Fruit fly (Drosophila melanogaster): Measurements from ENCODE around the gene bou.

Gene bou

dm6 chrX:6982705-6983384 is 3.4 kb upstream of the bou start:
- TF ChIP-seq CG32264 (GFP tag; optimal IDR thresholded peaks at IDR 0.05): no peak
- TF ChIP-seq Rel (GFP tag; optimal IDR thresholded peaks at IDR 0.05): no peak
- peak; percentile 11 for TF ChIP-seq Rel (tag; optimal IDR thresholded peaks at IDR 0.05)

DNA sequence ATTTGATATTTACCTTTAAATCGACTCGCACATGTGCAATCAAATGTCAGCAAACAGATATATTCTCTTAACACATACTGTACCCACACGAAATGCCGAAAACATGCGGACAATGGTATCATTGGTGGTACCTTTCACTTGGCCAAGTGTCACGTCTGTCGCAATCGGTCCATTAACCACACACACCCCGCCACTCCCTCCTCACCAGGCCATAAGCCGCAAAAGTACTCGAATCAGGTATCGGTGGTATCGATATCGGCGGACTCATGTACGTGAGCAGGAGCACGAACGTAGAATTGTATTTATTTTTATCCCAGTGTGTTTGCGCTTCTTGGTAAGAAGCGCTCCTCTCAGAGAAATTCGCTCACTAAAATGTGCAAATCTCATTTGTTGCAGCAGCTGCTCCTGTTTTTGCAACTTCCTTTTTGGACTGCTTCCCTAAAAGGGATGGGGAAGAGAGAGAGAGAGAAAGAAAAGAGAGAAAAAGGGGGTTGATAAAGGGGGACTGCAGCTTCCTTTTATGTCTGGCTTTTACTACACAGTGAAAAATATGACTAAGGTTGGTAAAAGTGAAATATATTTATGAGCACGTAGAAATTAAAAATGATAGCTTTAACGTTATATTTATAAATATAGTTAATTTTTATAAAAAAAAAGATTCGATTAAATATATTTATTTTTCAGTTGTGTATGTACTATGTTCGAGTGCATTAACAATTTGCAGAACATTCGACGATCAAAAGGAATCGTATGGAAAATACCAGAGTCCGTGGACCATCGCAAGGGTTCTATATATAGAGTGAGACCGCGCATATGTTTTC is 2.6 kb upstream of the bou start:
- TF ChIP-seq h (GFP tag; optimal IDR thresholded peaks at IDR 0.05) (peak; percentile 19), foxo (GFP tag; optimal IDR thresholded peaks at IDR 0.05) (peak in 1 of 2 experiments; percentile 78), dl (GFP tag; optimal IDR thresholded peaks at IDR 0.05; ENCODE audit: insufficient read depth in 1 of 2, partially characterized antibody in 2 of 2) (peak in 1 of 2 experiments; percentile 60), OdsH (GFP tag; optimal IDR thresholded peaks at IDR 0.05) (peak; percentile 52), sv (GFP tag; optimal IDR thresholded peaks at IDR 0.05) (no peak), Vsx2 (GFP tag; optimal IDR thresholded peaks at IDR 0.05; ENCODE audit: partially characterized antibody) (peak; percentile 30), Dif (GFP tag; optimal IDR thresholded peaks at IDR 0.05; ENCODE audit: partially characterized antibody) (peak; percentile 34), ey (GFP tag; optimal IDR thresholded peaks at IDR 0.05) (peak; percentile 25), HLH106 (tag; optimal IDR thresholded peaks at IDR 0.05) (peak; percentile 47), Rel (GFP tag; optimal IDR thresholded peaks at IDR 0.05) (no peak), Rel (tag; optimal IDR thresholded peaks at IDR 0.05) (no peak), Hnf4 (GFP tag; optimal IDR thresholded peaks at IDR 0.05) (peak; percentile 11), Sp1 (GFP tag; optimal IDR thresholded peaks at IDR 0.05) (peak; percentile 73), woc (GFP tag; optimal IDR thresholded peaks at IDR 0.05) (peak; percentile 18), dmrt93B (GFP tag; optimal IDR thresholded peaks at IDR 0.05) (peak; percentile 34), CG9705 (GFP tag; optimal IDR thresholded peaks at IDR 0.05) (no peak), Jra (GFP tag; optimal IDR thresholded peaks at IDR 0.05) (no peak), pan (optimal IDR thresholded peaks at IDR 0.05) (no peak), N (GFP tag; optimal IDR thresholded peaks at IDR 0.05) (no peak), rgr (GFP tag; optimal IDR thresholded peaks at IDR 0.05) (peak; percentile 49), brk (GFP tag; optimal IDR thresholded peaks at IDR 0.05) (peak; percentile 47), sage (GFP tag; optimal IDR thresholded peaks at IDR 0.05) (no peak), br (GFP tag; optimal IDR thresholded peaks at IDR 0.05) (no peak), Hr78 (GFP tag; optimal IDR thresholded peaks at IDR 0.05) (no peak), fru (GFP tag; optimal IDR thresholded peaks at IDR 0.05) (peak; percentile 57), Mio (GFP tag; optimal IDR thresholded peaks at IDR 0.05) (no peak), CrebA (GFP tag; optimal IDR thresholded peaks at IDR 0.05; ENCODE audit: borderline replicate concordance) (no peak), lola (GFP tag; optimal IDR thresholded peaks at IDR 0.05) (no peak), jim (GFP tag; optimal IDR thresholded peaks at IDR 0.05) (no peak), tai (GFP tag; optimal IDR thresholded peaks at IDR 0.05) (no peak), Hr83 (GFP tag; optimal IDR thresholded peaks at IDR 0.05; ENCODE audit: poor library complexity, severe bottlenecking) (no peak), psq (GFP tag; optimal IDR thresholded peaks at IDR 0.05) (peak; percentile 92)

DNA sequence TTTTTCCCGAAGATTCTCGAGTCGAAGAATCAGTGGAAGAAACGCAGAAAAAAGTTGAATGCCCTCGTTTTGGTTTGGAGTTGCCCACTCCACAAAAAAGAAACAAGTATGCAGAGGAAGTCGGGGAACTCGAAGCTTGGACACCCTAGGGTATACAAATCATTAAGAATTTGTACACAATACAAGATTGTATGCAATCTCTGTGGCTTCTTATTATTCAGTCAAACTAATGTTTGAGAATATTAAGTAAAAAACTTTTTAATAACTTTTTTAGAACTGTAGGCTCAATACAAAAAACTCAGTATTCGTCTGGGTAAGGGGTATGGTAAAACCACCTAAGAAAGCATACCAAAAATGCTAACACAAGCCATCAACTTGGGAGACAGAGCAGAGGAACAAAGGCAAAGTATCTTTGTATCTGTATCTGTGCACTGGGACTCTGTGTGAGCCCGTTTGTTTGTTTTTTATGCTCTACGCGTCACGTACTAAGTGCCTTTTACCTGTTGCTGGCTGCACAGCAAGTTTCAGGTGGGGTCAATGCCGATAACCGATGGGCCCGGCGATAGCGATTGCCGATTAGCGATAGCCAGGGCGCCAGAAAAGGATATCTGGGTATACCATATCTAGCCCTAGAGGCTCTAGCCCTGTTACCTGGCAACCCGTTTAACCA is 969 bp upstream of the bou start:
- TF ChIP-seq Myc (optimal IDR thresholded peaks at IDR 0.05): no peak
- peak; percentile 18 for TF ChIP-seq Dif (GFP tag; optimal IDR thresholded peaks at IDR 0.05; ENCODE audit: partially characterized antibody)
- TF ChIP-seq brk (GFP tag; optimal IDR thresholded peaks at IDR 0.05): peak; percentile 80
- TF ChIP-seq CrebA (GFP tag; optimal IDR thresholded peaks at IDR 0.05; ENCODE audit: borderline replicate concordance): peak; percentile 92
- TF ChIP-seq CG9705 (GFP tag; optimal IDR thresholded peaks at IDR 0.05): peak; percentile 75
- TF ChIP-seq Jra (GFP tag; optimal IDR thresholded peaks at IDR 0.05): peak; percentile 92
- TF ChIP-seq foxo (GFP tag; optimal IDR thresholded peaks at IDR 0.05): peak; percentile 47 to 95
- TF ChIP-seq dsf (GFP tag; optimal IDR thresholded peaks at IDR 0.05; ENCODE audit: borderline replicate concordance): peak; percentile 77
- no peak for TF ChIP-seq Vsx2 (GFP tag; optimal IDR thresholded peaks at IDR 0.05; ENCODE audit: partially characterized antibody)
- TF ChIP-seq jim (GFP tag; optimal IDR thresholded peaks at IDR 0.05): peak; percentile 1
- peak; percentile 81 for TF ChIP-seq dmrt93B (GFP tag; optimal IDR thresholded peaks at IDR 0.05)
- peak; percentile 86 for TF ChIP-seq sage (GFP tag; optimal IDR thresholded peaks at IDR 0.05)
- TF ChIP-seq h (GFP tag; optimal IDR thresholded peaks at IDR 0.05): peak; percentile 95
- peak; percentile 88 for TF ChIP-seq Rel (GFP tag; optimal IDR thresholded peaks at IDR 0.05)
- TF ChIP-seq Rel (tag; optimal IDR thresholded peaks at IDR 0.05): peak; percentile 75
- TF ChIP-seq N (GFP tag; optimal IDR thresholded peaks at IDR 0.05): no peak
- no peak for TF ChIP-seq lola (GFP tag; optimal IDR thresholded peaks at IDR 0.05)
- peak; percentile 95 for TF ChIP-seq Sp1 (GFP tag; optimal IDR thresholded peaks at IDR 0.05)
- TF ChIP-seq CG32264 (GFP tag; optimal IDR thresholded peaks at IDR 0.05): peak; percentile 90
- TF ChIP-seq rgr (GFP tag; optimal IDR thresholded peaks at IDR 0.05): peak; percentile 95
- no peak for TF ChIP-seq Dfd (GFP tag; optimal IDR thresholded peaks at IDR 0.05)
- TF ChIP-seq br (GFP tag; optimal IDR thresholded peaks at IDR 0.05): peak; percentile 96
- TF ChIP-seq psq (GFP tag; optimal IDR thresholded peaks at IDR 0.05): peak; percentile 97
- peak in 1 of 2 experiments; percentile 17 for TF ChIP-seq dl (GFP tag; optimal IDR thresholded peaks at IDR 0.05; ENCODE audit: insufficient read depth in 1 of 2, partially characterized antibody in 2 of 2)
- TF ChIP-seq GATAd (GFP tag; optimal IDR thresholded peaks at IDR 0.05): peak; percentile 23
- TF ChIP-seq ey (GFP tag; optimal IDR thresholded peaks at IDR 0.05): peak; percentile 96
- TF ChIP-seq pan (optimal IDR thresholded peaks at IDR 0.05): peak; percentile 66
- TF ChIP-seq Abd-B (GFP tag; optimal IDR thresholded peaks at IDR 0.05): no peak
- TF ChIP-seq Hr83 (GFP tag; optimal IDR thresholded peaks at IDR 0.05; ENCODE audit: poor library complexity, severe bottlenecking): no peak
- peak; percentile 97 for TF ChIP-seq fru (GFP tag; optimal IDR thresholded peaks at IDR 0.05)
- TF ChIP-seq Mio (GFP tag; optimal IDR thresholded peaks at IDR 0.05): no peak
